Worm (Caenorhabditis elegans): ENCODE results near the gene hrg-3.
A peak's percentile ranks its signal among the peaks of the same experiment; 100 is the strongest.

hrg-3 gene

ce11 chrV:9740858-9741257 is 15.4 kb upstream of the hrg-3 start, which contains the start of gene sta-2:
Gene sta-2, plus strand, starts transcription at chrV:9741206.
- TF ChIP-seq ceh-28 (tag; optimal IDR thresholded peaks at IDR 0.05): peak; percentile 57
- TF ChIP-seq aly-2 (tag; optimal IDR thresholded peaks at IDR 0.05): no peak
- TF ChIP-seq egl-27 (tag; optimal IDR thresholded peaks at IDR 0.05): peak; percentile 8
- peak; percentile 85 for TF ChIP-seq nhr-25 (tag; optimal IDR thresholded peaks at IDR 0.05)
- TF ChIP-seq nhr-23 (tag; optimal IDR thresholded peaks at IDR 0.05): peak; percentile 65
- TF ChIP-seq ceh-9 (tag; optimal IDR thresholded peaks at IDR 0.05): no peak

DNA sequence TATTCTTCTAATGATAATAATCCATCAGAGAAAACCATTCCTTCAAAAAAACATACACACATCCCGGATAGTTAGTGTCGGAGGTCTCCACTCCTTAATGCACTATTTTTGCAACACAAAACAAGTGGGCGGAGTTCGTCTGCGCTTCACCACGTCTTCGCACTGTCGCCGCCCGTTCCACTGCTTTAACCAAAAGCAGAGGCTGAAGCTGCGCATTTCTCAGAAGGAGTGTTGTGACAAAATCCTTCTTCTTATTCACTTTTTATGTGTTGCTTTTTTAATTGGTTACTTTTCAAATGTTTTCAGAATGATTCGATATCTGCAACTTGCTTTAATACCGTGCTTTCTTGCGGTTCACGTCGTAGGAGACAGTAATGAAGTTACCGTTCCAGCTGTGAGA is 11.3 kb upstream of the hrg-3 start, which contains the start of gene F58E6.13:
Gene F58E6.13, plus strand, starts transcription at position 301 of the 400 bp plus-strand sequence.
- TF ChIP-seq zag-1 (tag; optimal IDR thresholded peaks at IDR 0.05): no peak
- no peak for TF ChIP-seq hmg-11 (tag; optimal IDR thresholded peaks at IDR 0.05)
- no peak for TF ChIP-seq nhr-28 (tag; optimal IDR thresholded peaks at IDR 0.05)
- no peak for TF ChIP-seq fkh-10 (GFP tag; optimal IDR thresholded peaks at IDR 0.05)
- no peak for TF ChIP-seq ama-1 (optimal IDR thresholded peaks at IDR 0.05)

ce11 chrV:9750308-9750707 is 6.0 kb upstream of the hrg-3 start, which contains the start of gene F58E6.4:
Gene F58E6.4, minus strand, starts transcription at chrV:9750408.
- TF ChIP-seq nfya-1 (tag; optimal IDR thresholded peaks at IDR 0.05; ENCODE audit: insufficient read depth) (no peak), fos-1 (tag; optimal IDR thresholded peaks at IDR 0.05) (no peak), nhr-67 (tag; optimal IDR thresholded peaks at IDR 0.05) (no peak), daf-12 (tag; optimal IDR thresholded peaks at IDR 0.05) (no peak), unc-62 (GFP tag; optimal IDR thresholded peaks at IDR 0.05) (no peak), ztf-11 (tag; optimal IDR thresholded peaks at IDR 0.05) (no peak), egl-5 (tag; optimal IDR thresholded peaks at IDR 0.05) (no peak), snpc-4 (tag; optimal IDR thresholded peaks at IDR 0.05) (no peak), aly-2 (tag; optimal IDR thresholded peaks at IDR 0.05) (no peak), lin-39 (tag; optimal IDR thresholded peaks at IDR 0.05) (no peak), jun-1 (tag; optimal IDR thresholded peaks at IDR 0.05) (no peak), elt-1 (tag; optimal IDR thresholded peaks at IDR 0.05) (no peak), mdl-1 (tag; optimal IDR thresholded peaks at IDR 0.05) (no peak), elt-3 (tag; optimal IDR thresholded peaks at IDR 0.05) (no peak)

- TF ChIP-seq elt-3 (tag; optimal IDR thresholded peaks at IDR 0.05) (no peak), ztf-11 (tag; optimal IDR thresholded peaks at IDR 0.05) (no peak), ZK546.5 (tag; optimal IDR thresholded peaks at IDR 0.05) (no peak), nhr-11 (tag; optimal IDR thresholded peaks at IDR 0.05) (no peak), lsy-12 (tag; optimal IDR thresholded peaks at IDR 0.05) (no peak), hmg-11 (tag; optimal IDR thresholded peaks at IDR 0.05) (no peak), pqm-1 (tag; optimal IDR thresholded peaks at IDR 0.05) (no peak)
These were observed 3.4 kb upstream of the hrg-3 start, which contains the start of gene F58E6.6 for ce11 chrV:9752918-9753317. Gene F58E6.6, minus strand, starts transcription at chrV:9753018.

ce11 chrV:9753554-9753953 is 2.7 kb upstream of the hrg-3 start:
- TF ChIP-seq unc-62 (GFP tag; optimal IDR thresholded peaks at IDR 0.05): no peak
- no peak for TF ChIP-seq nfya-1 (tag; optimal IDR thresholded peaks at IDR 0.05; ENCODE audit: insufficient read depth)
- no peak for TF ChIP-seq ceh-9 (tag; optimal IDR thresholded peaks at IDR 0.05)
- TF ChIP-seq daf-12 (tag; optimal IDR thresholded peaks at IDR 0.05): no peak
- TF ChIP-seq mml-1 (tag; optimal IDR thresholded peaks at IDR 0.05): no peak
- no peak for TF ChIP-seq tbx-2 (tag; optimal IDR thresholded peaks at IDR 0.05)
- no peak for TF ChIP-seq ZK546.5 (tag; optimal IDR thresholded peaks at IDR 0.05)
- TF ChIP-seq ceh-28 (tag; optimal IDR thresholded peaks at IDR 0.05): no peak
- TF ChIP-seq egl-27 (tag; optimal IDR thresholded peaks at IDR 0.05): no peak
- no peak for TF ChIP-seq ama-1 (optimal IDR thresholded peaks at IDR 0.05)
- TF ChIP-seq R02D3.7 (tag; optimal IDR thresholded peaks at IDR 0.05): no peak
- no peak for TF ChIP-seq lin-15B (tag; optimal IDR thresholded peaks at IDR 0.05)
- no peak for TF ChIP-seq pha-4 (tag; optimal IDR thresholded peaks at IDR 0.05)
- no peak for TF ChIP-seq sea-2 (GFP tag; optimal IDR thresholded peaks at IDR 0.05)
- TF ChIP-seq ceh-82 (tag; optimal IDR thresholded peaks at IDR 0.05): no peak
- no peak for TF ChIP-seq nhr-76 (tag; optimal IDR thresholded peaks at IDR 0.05)

All from whole organism, L3 larva.